Worm (Caenorhabditis elegans): ENCODE results near the gene srj-5.

DNA sequence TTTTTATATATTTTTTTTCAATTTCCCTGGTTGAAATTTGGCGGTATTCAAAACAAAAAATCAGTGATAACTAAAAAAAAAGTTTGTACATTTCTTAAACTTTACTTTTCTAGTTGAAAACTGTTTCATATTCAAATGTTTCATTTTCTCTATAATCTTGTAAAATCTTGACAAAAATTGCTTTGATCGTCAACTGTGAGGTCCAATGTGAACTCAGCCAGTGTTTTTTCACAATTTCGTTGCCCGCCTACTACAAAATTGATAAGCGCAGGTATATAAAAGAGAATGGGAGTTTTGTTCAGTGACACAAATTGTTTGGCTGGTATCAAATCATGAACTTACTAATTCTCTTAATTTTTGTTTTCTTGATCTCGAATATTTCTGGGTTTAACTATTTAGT lies 6.0 kb downstream of the srj-5 start, which contains the start of gene ugt-42:
- TF ChIP-seq blmp-1 (tag; optimal IDR thresholded peaks at IDR 0.05; ENCODE audit: insufficient read depth) (no peak), ZK546.5 (tag; optimal IDR thresholded peaks at IDR 0.05) (no peak), nhr-237 (tag; optimal IDR thresholded peaks at IDR 0.05) (no peak), elt-3 (tag; optimal IDR thresholded peaks at IDR 0.05) (no peak), nhr-21 (tag; optimal IDR thresholded peaks at IDR 0.05) (no peak), lin-13 (GFP tag; optimal IDR thresholded peaks at IDR 0.05) (no peak), nhr-129 (tag; optimal IDR thresholded peaks at IDR 0.05) (no peak), nhr-23 (tag; optimal IDR thresholded peaks at IDR 0.05) (no peak), lin-39 (tag; optimal IDR thresholded peaks at IDR 0.05) (no peak), aly-2 (tag; optimal IDR thresholded peaks at IDR 0.05) (no peak), lin-11 (tag; optimal IDR thresholded peaks at IDR 0.05) (no peak), fos-1 (tag; optimal IDR thresholded peaks at IDR 0.05) (no peak), ama-1 (optimal IDR thresholded peaks at IDR 0.05) (no peak)
